Worm (Caenorhabditis elegans): ENCODE results near the gene clec-251.
A peak's percentile ranks its signal among the peaks of the same experiment; 100 is the strongest.

clec-251 gene

ce11 chrV:18719412-18719811, 27.4 kb downstream of the clec-251 start:
- TF ChIP-seq hlh-1 (tag; optimal IDR thresholded peaks at IDR 0.05), result no peak
- TF ChIP-seq ceh-43 (GFP tag; optimal IDR thresholded peaks at IDR 0.05), result no peak
- no peak for TF ChIP-seq ces-1 (GFP tag; optimal IDR thresholded peaks at IDR 0.05)
- TF ChIP-seq nhr-76 (tag; optimal IDR thresholded peaks at IDR 0.05), result no peak
- TF ChIP-seq tbx-8 (GFP tag; optimal IDR thresholded peaks at IDR 0.05), result no peak
- TF ChIP-seq unc-62 (GFP tag; optimal IDR thresholded peaks at IDR 0.05), result no peak
- TF ChIP-seq elt-3 (tag; optimal IDR thresholded peaks at IDR 0.05), result no peak
- TF ChIP-seq nhr-12 (tag; optimal IDR thresholded peaks at IDR 0.05), result no peak
- TF ChIP-seq M03D4.4 (tag; optimal IDR thresholded peaks at IDR 0.05), result no peak
- no peak for TF ChIP-seq snpc-4 (tag; optimal IDR thresholded peaks at IDR 0.05)
- no peak for TF ChIP-seq unc-120 (tag; optimal IDR thresholded peaks at IDR 0.05; ENCODE audit: poor library complexity, severe bottlenecking)
- no peak for TF ChIP-seq ceh-39 (tag; optimal IDR thresholded peaks at IDR 0.05)
- TF ChIP-seq drap-1 (GFP tag; optimal IDR thresholded peaks at IDR 0.05), result no peak
- no peak for TF ChIP-seq lin-13 (tag; optimal IDR thresholded peaks at IDR 0.05)
- no peak for TF ChIP-seq bed-3 (GFP tag; optimal IDR thresholded peaks at IDR 0.05)

- TF ChIP-seq cnd-1 (tag; optimal IDR thresholded peaks at IDR 0.05) (peak; percentile 36), ceh-83 (GFP tag; optimal IDR thresholded peaks at IDR 0.05) (peak; percentile 34), zip-8 (tag; optimal IDR thresholded peaks at IDR 0.05) (no peak), unc-39 (tag; optimal IDR thresholded peaks at IDR 0.05) (peak; percentile 46), unc-62 (GFP tag; optimal IDR thresholded peaks at IDR 0.05) (no peak)
These were observed 34.7 kb downstream of the clec-251 start for ce11 chrV:18712118-18712517.

ce11 chrV:18711362-18711761, 35.4 kb downstream of the clec-251 start:
- TF ChIP-seq cnd-1 (tag; optimal IDR thresholded peaks at IDR 0.05), result no peak
- no peak for TF ChIP-seq lsy-2 (tag; optimal IDR thresholded peaks at IDR 0.05)
- TF ChIP-seq nhr-2 (tag; optimal IDR thresholded peaks at IDR 0.05), result no peak
- TF ChIP-seq mls-2 (tag; optimal IDR thresholded peaks at IDR 0.05), result no peak
- no peak for TF ChIP-seq lin-32 (GFP tag; optimal IDR thresholded peaks at IDR 0.05)
- no peak for TF ChIP-seq pha-4 (tag; optimal IDR thresholded peaks at IDR 0.05)
- no peak for TF ChIP-seq bed-3 (GFP tag; optimal IDR thresholded peaks at IDR 0.05)

ce11 chrV:18710045-18710490, 36.7 kb downstream of the clec-251 start:
- TF ChIP-seq pha-4 (tag; optimal IDR thresholded peaks at IDR 0.05) (no peak), bed-3 (GFP tag; optimal IDR thresholded peaks at IDR 0.05) (no peak), ces-1 (GFP tag; optimal IDR thresholded peaks at IDR 0.05) (peak; percentile 50), blmp-1 (tag; optimal IDR thresholded peaks at IDR 0.05) (no peak), snpc-4 (tag; optimal IDR thresholded peaks at IDR 0.05) (no peak), ceh-39 (tag; optimal IDR thresholded peaks at IDR 0.05) (no peak), drap-1 (GFP tag; optimal IDR thresholded peaks at IDR 0.05) (no peak), elt-1 (tag; optimal IDR thresholded peaks at IDR 0.05; ENCODE audit: borderline replicate concordance, insufficient read depth) (no peak), lsy-2 (tag; optimal IDR thresholded peaks at IDR 0.05) (peak; percentile 86), mab-5 (tag; optimal IDR thresholded peaks at IDR 0.05) (no peak), ham-2 (GFP tag; optimal IDR thresholded peaks at IDR 0.05) (no peak), sptf-1 (tag; optimal IDR thresholded peaks at IDR 0.05) (no peak), ceh-43 (GFP tag; optimal IDR thresholded peaks at IDR 0.05) (no peak), lin-13 (tag; optimal IDR thresholded peaks at IDR 0.05) (no peak), M03D4.4 (tag; optimal IDR thresholded peaks at IDR 0.05) (no peak), nhr-28 (tag; optimal IDR thresholded peaks at IDR 0.05) (no peak), cnd-1 (tag; optimal IDR thresholded peaks at IDR 0.05) (peak; percentile 69), lin-32 (GFP tag; optimal IDR thresholded peaks at IDR 0.05) (peak; percentile 88), unc-39 (tag; optimal IDR thresholded peaks at IDR 0.05) (peak; percentile 84)

- TF ChIP-seq nhr-237 (tag; optimal IDR thresholded peaks at IDR 0.05) (no peak), mab-5 (tag; optimal IDR thresholded peaks at IDR 0.05) (no peak), pha-4 (tag; optimal IDR thresholded peaks at IDR 0.05) (no peak), nhr-2 (tag; optimal IDR thresholded peaks at IDR 0.05) (no peak), zip-8 (tag; optimal IDR thresholded peaks at IDR 0.05) (no peak), cnd-1 (tag; optimal IDR thresholded peaks at IDR 0.05) (no peak), nhr-12 (tag; optimal IDR thresholded peaks at IDR 0.05) (no peak), mls-2 (tag; optimal IDR thresholded peaks at IDR 0.05) (no peak), hlh-1 (tag; optimal IDR thresholded peaks at IDR 0.05) (no peak), unc-62 (GFP tag; optimal IDR thresholded peaks at IDR 0.05) (no peak), blmp-1 (tag; optimal IDR thresholded peaks at IDR 0.05) (no peak), tbx-8 (GFP tag; optimal IDR thresholded peaks at IDR 0.05) (no peak), ceh-83 (GFP tag; optimal IDR thresholded peaks at IDR 0.05) (no peak), M03D4.4 (tag; optimal IDR thresholded peaks at IDR 0.05) (no peak)
These were observed 37.5 kb downstream of the clec-251 start, which contains the start of gene Y17D7C.6 for ce11 chrV:18709203-18709860. Gene Y17D7C.6, plus strand, starts transcription at chrV:18709810.

Measured in whole organism, mixed stage, embryonic.